Fruit fly (Drosophila melanogaster): Measurements from ENCODE around the gene caz.

dm6 chrX:16318858-16319557, 30.4 kb downstream of the caz start:
- no peak for TF ChIP-seq CTCF (optimal IDR thresholded peaks at IDR 0.05)
- no peak for TF ChIP-seq CG8478 (optimal IDR thresholded peaks at IDR 0.05)

Measured in S2 (cell line).